Fruit fly (Drosophila melanogaster) whole organism, adult: Measurements from ENCODE around the gene Argk1.

ENCODE experiments used
- CG11617 ChIP-seq: fragments of 200-800 bp; sonication (Bioruptor generic); optimal IDR thresholded peaks from 2 replicates; lab custom pipeline; 2017; ENCODE audit warnings: mild to moderate bottlenecking, missing biosample characterization, missing genetic modification reagents, missing genetic modification characterization
- CG14711 ChIP-seq: fragments of 200-800 bp; sonication (Bioruptor generic); optimal IDR thresholded peaks from 2 replicates; lab custom pipeline; 2018; ENCODE audit warnings: missing biosample characterization, mild to moderate bottlenecking, missing genetic modification characterization, moderate library complexity
- CG1620 ChIP-seq: fragments of 200-800 bp; sonication (Bioruptor generic); optimal IDR thresholded peaks from 2 replicates; lab custom pipeline; 2016; ENCODE audit warnings: missing biosample characterization, missing genetic modification characterization
- CG33017 ChIP-seq: fragments of 200-800 bp; sonication (Bioruptor generic); optimal IDR thresholded peaks from 2 replicates; lab custom pipeline; 2018; ENCODE audit warnings: missing biosample characterization, mild to moderate bottlenecking, missing genetic modification characterization, moderate library complexity
- CG7045 ChIP-seq: fragments of 200-800 bp; sonication (Bioruptor generic); optimal IDR thresholded peaks from 2 replicates; lab custom pipeline; 2017; ENCODE audit warnings: missing biosample characterization, mild to moderate bottlenecking, missing genetic modification characterization
- CG7101 ChIP-seq: fragments of 200-800 bp; sonication (Bioruptor generic); optimal IDR thresholded peaks from 2 replicates; lab custom pipeline; 2018; ENCODE audit warnings: missing biosample characterization, mild to moderate bottlenecking, missing genetic modification characterization, moderate library complexity
- Clk ChIP-seq: fragments of 200-800 bp; sonication (Bioruptor generic); optimal IDR thresholded peaks from 2 replicates; lab custom pipeline; 2017; ENCODE audit warnings: missing biosample characterization, missing genetic modification characterization
- Crg-1 ChIP-seq: fragments of 200-800 bp; sonication (Bioruptor generic); optimal IDR thresholded peaks from 2 replicates; lab custom pipeline; 2016; ENCODE audit warnings: missing biosample characterization, missing genetic modification characterization
- cnc ChIP-seq, 2 experiments: fragments of >200 bp; optimal IDR thresholded peaks; 2 replicates each; lab custom pipeline; 2017
- kay ChIP-seq: fragments of 200-800 bp; sonication (Bioruptor generic); peaks from one replicate; lab custom pipeline; 2016; ENCODE audit warnings: missing biosample characterization, missing genetic modification characterization, borderline replicate concordance
- ovo ChIP-seq: fragments of 200-800 bp; sonication (Bioruptor generic); optimal IDR thresholded peaks from 2 replicates; lab custom pipeline; 2016; ENCODE audit warnings: missing biosample characterization, missing genetic modification characterization
- tj ChIP-seq: fragments of 200-800 bp; sonication (Bioruptor generic); optimal IDR thresholded peaks from 3 replicates; lab custom pipeline; 2017; ENCODE audit warnings: missing biosample characterization, mild to moderate bottlenecking, missing genetic modification characterization, moderate library complexity
- toe ChIP-seq: fragments of 200-800 bp; sonication (Bioruptor generic); optimal IDR thresholded peaks from 2 replicates; lab custom pipeline; 2016; ENCODE audit warnings: missing biosample characterization, missing genetic modification characterization

dm6 chr3L:9027122-9027696, 38.6 kb downstream of the Argk1 start:
- TF ChIP-seq tj (no peak), CG7101 (no peak), toe (GFP tag; lab: Kevin White, UChicago) (no peak), CG11617 (GFP tag; lab: Kevin White, UChicago) (no peak), CG7045 (GFP tag; lab: Kevin White, UChicago) (no peak), Crg-1 (GFP tag; lab: Kevin White, UChicago) (no peak), CG14711 (tag; lab: Kevin White, UChicago) (no peak), CG33017 (tag; lab: Kevin White, UChicago) (no peak), Clk (GFP tag; lab: Kevin White, UChicago) (no peak), ovo (no peak), cnc (optimal IDR thresholded peaks at IDR 0.05; lab: Kevin White, UChicago) (no peak), CG1620 (GFP tag; lab: Kevin White, UChicago) (no peak), kay (no peak)
